Worm (Caenorhabditis elegans): ENCODE results near the gene slcr-46.3.

DNA sequence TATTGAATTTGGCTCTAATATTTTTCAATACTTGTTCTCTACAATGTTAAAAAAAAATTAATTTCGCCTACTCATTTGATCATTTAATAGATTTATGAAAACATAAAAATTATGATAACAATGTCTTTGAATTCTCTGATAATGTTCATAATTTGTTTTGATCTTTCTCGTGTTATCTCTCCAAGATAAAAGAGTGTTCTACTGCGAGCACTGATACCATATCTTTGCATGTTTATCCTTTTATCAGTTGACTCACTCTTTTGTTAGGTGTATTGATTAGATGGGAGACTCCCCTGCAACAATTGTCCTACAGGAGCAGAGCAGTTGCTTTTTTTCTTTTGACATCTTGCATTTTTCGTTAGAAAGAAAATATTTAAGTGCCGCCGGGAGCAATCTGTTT lies 24.7 kb downstream of the slcr-46.3 start:
- TF ChIP-seq unc-62 (GFP tag; optimal IDR thresholded peaks at IDR 0.05) = no peak
- TF ChIP-seq nfya-1 (tag; optimal IDR thresholded peaks at IDR 0.05; ENCODE audit: borderline replicate concordance, insufficient read depth) = no peak
- no peak for TF ChIP-seq lir-1 (GFP tag; conservative IDR thresholded peaks at IDR 0.05)
- TF ChIP-seq rcor-1 (GFP tag; IDR thresholded peaks at IDR 0.05) = no peak
- TF ChIP-seq tbp1 (GFP tag; optimal IDR thresholded peaks at IDR 0.05) = no peak
- no peak for TF ChIP-seq F10E7.11 (tag; optimal IDR thresholded peaks at IDR 0.05)
- no peak for TF ChIP-seq ama-1 (optimal IDR thresholded peaks at IDR 0.05)
- no peak for TF ChIP-seq ama-1 (GFP tag; optimal IDR thresholded peaks at IDR 0.05)
- no peak for TF ChIP-seq gei-17 (GFP tag; optimal IDR thresholded peaks at IDR 0.05)
- no peak for TF ChIP-seq Y79H2A.3 (GFP tag; conservative IDR thresholded peaks at IDR 0.05)
- no peak for TF ChIP-seq hsf-1 (GFP tag; IDR thresholded peaks at IDR 0.05)
